Fruit fly (Drosophila melanogaster): ENCODE measurements around the gene glob2.

glob2 gene

dm6 chr3R:6627800-6628199, 19.1 kb upstream of the glob2 start, which contains the start of gene sowi:
TSS of gene sowi (minus strand) at chr3R:6627900.
- TF ChIP-seq CG8301 (tag; optimal IDR thresholded peaks at IDR 0.05) (no peak), Ets98B (GFP tag; IDR thresholded peaks at IDR 0.05) (no peak), Snoo (tag; optimal IDR thresholded peaks at IDR 0.05) (no peak), CG9948 (tag; optimal IDR thresholded peaks at IDR 0.05) (no peak), Pif1B (GFP tag; optimal IDR thresholded peaks at IDR 0.05) (no peak), CG13204 (GFP tag; optimal IDR thresholded peaks at IDR 0.05) (no peak), rn (GFP tag; IDR thresholded peaks at IDR 0.05) (no peak), CG8159 (tag; optimal IDR thresholded peaks at IDR 0.05) (no peak), CG17806 (tag; optimal IDR thresholded peaks at IDR 0.05) (no peak), fd96Ca (GFP tag; IDR thresholded peaks at IDR 0.05) (no peak), CG32121 (GFP tag; IDR thresholded peaks at IDR 0.05) (no peak), CG34367 (tag; optimal IDR thresholded peaks at IDR 0.05) (no peak), gl (tag; optimal IDR thresholded peaks at IDR 0.05) (no peak), CG4496 (GFP tag; IDR thresholded peaks at IDR 0.05) (no peak), EcR (GFP tag; optimal IDR thresholded peaks at IDR 0.05) (no peak)

- no peak for TF ChIP-seq gl (tag; optimal IDR thresholded peaks at IDR 0.05)
- no peak for TF ChIP-seq EcR (GFP tag; optimal IDR thresholded peaks at IDR 0.05)
- no peak for TF ChIP-seq CG34367 (tag; optimal IDR thresholded peaks at IDR 0.05)
- TF ChIP-seq CG4496 (GFP tag; IDR thresholded peaks at IDR 0.05): no peak
These were observed 3.6 kb downstream of the glob2 start for dm6 chr3R:6605142-6605541.

dm6 chr3R:6600942-6601341, 7.8 kb downstream of the glob2 start, which contains the start of gene CG31482:
TSS of gene CG31482 (plus strand) at chr3R:6601242.
- TF ChIP-seq CG17806 (tag; optimal IDR thresholded peaks at IDR 0.05) (no peak), Ets98B (GFP tag; IDR thresholded peaks at IDR 0.05) (no peak), gl (tag; optimal IDR thresholded peaks at IDR 0.05) (no peak), CG32121 (GFP tag; IDR thresholded peaks at IDR 0.05) (no peak), CG4496 (GFP tag; IDR thresholded peaks at IDR 0.05) (no peak), CG9948 (tag; optimal IDR thresholded peaks at IDR 0.05) (no peak), Pif1A (GFP tag; optimal IDR thresholded peaks at IDR 0.05) (no peak), CG8159 (tag; optimal IDR thresholded peaks at IDR 0.05) (no peak), CG8301 (tag; optimal IDR thresholded peaks at IDR 0.05) (no peak), Pif1B (GFP tag; optimal IDR thresholded peaks at IDR 0.05) (no peak), CG10348 (GFP tag; IDR thresholded peaks at IDR 0.05) (no peak), rn (GFP tag; IDR thresholded peaks at IDR 0.05) (no peak), EcR (GFP tag; optimal IDR thresholded peaks at IDR 0.05) (no peak), Snoo (tag; optimal IDR thresholded peaks at IDR 0.05) (no peak), D1 (tag; optimal IDR thresholded peaks at IDR 0.05) (no peak), CG13204 (GFP tag; optimal IDR thresholded peaks at IDR 0.05) (no peak), fd96Ca (GFP tag; IDR thresholded peaks at IDR 0.05) (no peak)

dm6 chr3R:6597922-6598321, 10.8 kb downstream of the glob2 start, which contains the start of gene CG1138:
TSS of gene CG1138 (minus strand) at chr3R:6598022.
- TF ChIP-seq rn (GFP tag; IDR thresholded peaks at IDR 0.05) (no peak), CG13204 (GFP tag; optimal IDR thresholded peaks at IDR 0.05) (no peak), CG8159 (tag; optimal IDR thresholded peaks at IDR 0.05) (no peak), fd96Ca (GFP tag; IDR thresholded peaks at IDR 0.05) (no peak), Ets98B (GFP tag; IDR thresholded peaks at IDR 0.05) (no peak), CG17806 (tag; optimal IDR thresholded peaks at IDR 0.05) (no peak), CG10348 (GFP tag; IDR thresholded peaks at IDR 0.05) (no peak), CG12605 (GFP tag; IDR thresholded peaks at IDR 0.05) (no peak), Pif1A (GFP tag; optimal IDR thresholded peaks at IDR 0.05) (no peak), CG34367 (tag; optimal IDR thresholded peaks at IDR 0.05) (no peak)

- TF ChIP-seq Ets98B (GFP tag; IDR thresholded peaks at IDR 0.05) (no peak), rn (GFP tag; IDR thresholded peaks at IDR 0.05) (no peak), Pif1B (GFP tag; optimal IDR thresholded peaks at IDR 0.05) (no peak), CG32121 (GFP tag; IDR thresholded peaks at IDR 0.05) (no peak), CG14655 (GFP tag; optimal IDR thresholded peaks at IDR 0.05) (no peak)
These were observed 15.6 kb downstream of the glob2 start, which contains the start of gene dpr11 for dm6 chr3R:6593068-6593567. TSS of gene dpr11 (minus strand) at chr3R:6593330.

- TF ChIP-seq CG12605 (GFP tag; IDR thresholded peaks at IDR 0.05) (no peak), CG4496 (GFP tag; IDR thresholded peaks at IDR 0.05) (no peak), CG34367 (tag; optimal IDR thresholded peaks at IDR 0.05) (no peak), CG13204 (GFP tag; optimal IDR thresholded peaks at IDR 0.05) (no peak), EcR (GFP tag; optimal IDR thresholded peaks at IDR 0.05) (no peak), Ets98B (GFP tag; IDR thresholded peaks at IDR 0.05) (no peak), rn (GFP tag; IDR thresholded peaks at IDR 0.05) (no peak), CG15710 (tag; optimal IDR thresholded peaks at IDR 0.05) (no peak), CG10348 (GFP tag; IDR thresholded peaks at IDR 0.05) (no peak), fd96Ca (GFP tag; IDR thresholded peaks at IDR 0.05) (no peak), D1 (tag; optimal IDR thresholded peaks at IDR 0.05) (no peak), CG9948 (tag; optimal IDR thresholded peaks at IDR 0.05) (no peak), CG17806 (tag; optimal IDR thresholded peaks at IDR 0.05) (no peak), CG8301 (tag; optimal IDR thresholded peaks at IDR 0.05) (no peak), CG8159 (tag; optimal IDR thresholded peaks at IDR 0.05) (no peak), Pif1B (GFP tag; optimal IDR thresholded peaks at IDR 0.05) (no peak), CG32121 (GFP tag; IDR thresholded peaks at IDR 0.05) (no peak), Snoo (tag; optimal IDR thresholded peaks at IDR 0.05) (no peak), gl (tag; optimal IDR thresholded peaks at IDR 0.05) (no peak)
These were observed 28.2 kb downstream of the glob2 start, which contains the start of gene CG2336 for dm6 chr3R:6580484-6580883. TSS of gene CG2336 (plus strand) at chr3R:6580784.

Data from whole organism, pupa.